Worm (Caenorhabditis elegans) whole organism, early embryonic: ENCODE data around the gene F53C3.1.

Source experiments
- aly-1 ChIP-seq: sonication (generic microtip); optimal IDR thresholded peaks from 2 replicates; lab custom pipeline; 2016; ENCODE audit warnings: missing genetic modification characterization, missing compliant biosample characterization
- ama-1 ChIP-seq: fragments of 150-350 bp; optimal IDR thresholded peaks from 2 replicates; lab custom pipeline; 2014
- ets-7 ChIP-seq: sonication (generic microtip); optimal IDR thresholded peaks from 2 replicates; lab custom pipeline; 2016; ENCODE audit warnings: missing genotype, missing genetic modification characterization, missing compliant biosample characterization
- flt-1 ChIP-seq: fragments of 200-800 bp; sonication (Bioruptor generic); IDR thresholded peaks from 2 replicates; pipeline ENCODE4 v1.3.6; 2022; ENCODE audit warnings: missing genetic modification characterization, missing compliant biosample characterization
- hmg-4 ChIP-seq: fragments of 200-800 bp; sonication (Bioruptor generic); optimal IDR thresholded peaks from 2 replicates; lab custom pipeline; 2018; ENCODE audit warnings: mild to moderate bottlenecking, missing genetic modification characterization, missing compliant biosample characterization
- hnd-1 ChIP-seq: sonication (generic microtip); optimal IDR thresholded peaks from 2 replicates; lab custom pipeline; 2016; ENCODE audit warnings: missing genetic modification characterization, missing compliant biosample characterization
- pes-1 ChIP-seq: fragments of 200-800 bp; sonication (Bioruptor generic); IDR thresholded peaks from 2 replicates; pipeline ENCODE4 v1.3.6; 2022; ENCODE audit warnings: missing genetic modification reagents, missing genetic modification characterization, missing compliant biosample characterization
- sea-1 ChIP-seq: fragments of 200-800 bp; sonication (Bioruptor generic); conservative IDR thresholded peaks from 2 replicates; pipeline ENCODE4 v1.3.6; 2022; ENCODE audit warnings: missing genetic modification characterization, missing compliant biosample characterization
- tbx-11 ChIP-seq: fragments of 200-800 bp; sonication (Bioruptor generic); IDR thresholded peaks from 2 replicates; pipeline ENCODE4 v1.3.6; 2022; ENCODE audit warnings: missing genetic modification characterization, missing compliant biosample characterization
- tbx-37 ChIP-seq: fragments of 200-800 bp; sonication (Bioruptor generic); conservative IDR thresholded peaks from 2 replicates; pipeline ENCODE4 v1.3.6; 2022; ENCODE audit warnings: missing genetic modification reagents, missing genetic modification characterization, missing compliant biosample characterization
- tra-4 ChIP-seq: sonication (generic microtip); optimal IDR thresholded peaks from 2 replicates; lab custom pipeline; 2017; ENCODE audit warnings: missing genetic modification characterization, missing compliant biosample characterization

ce11 chrII:3957455-3958212 lies 45.8 kb downstream of the F53C3.1 start:
- TF ChIP-seq aly-1 (tag; lab: Kevin White, UChicago) (no peak), hnd-1 (no peak), ama-1 (lab: Kevin White, UChicago) (no peak), hmg-4 (GFP tag; lab: Kevin White, UChicago) (no peak), pes-1 (no peak), tbx-37 (GFP tag; lab: Robert Waterston, UW) (no peak; the same call in 1 of the 2 replicates), sea-1 (GFP tag; lab: Robert Waterston, UW) (no peak), flt-1 (no peak), tra-4 (tag; lab: Kevin White, UChicago) (no peak), ets-7 (no peak), tbx-11 (GFP tag; lab: Robert Waterston, UW) (no peak)
